Fruit fly (Drosophila melanogaster) whole organism, embryonic: ENCODE results near the gene CG7264.

Experiments used
- Bteb2 ChIP-seq: fragments of 200-800 bp; sonication (Bioruptor generic); optimal IDR thresholded peaks from 2 replicates; lab custom pipeline; 2016; ENCODE audit warnings: missing biosample characterization, missing genetic modification characterization
- CG1233 ChIP-seq: fragments of 200-800 bp; sonication (Bioruptor generic); optimal IDR thresholded peaks from 4 replicates; lab custom pipeline; 2018; ENCODE audit warnings: missing biosample characterization, mild to moderate bottlenecking, missing genetic modification characterization
- CG12391 ChIP-seq: fragments of 200-800 bp; sonication (Bioruptor generic); optimal IDR thresholded peaks from 3 replicates; lab custom pipeline; 2018; ENCODE audit warnings: missing biosample characterization, mild to moderate bottlenecking, missing genetic modification characterization, moderate library complexity
- CG15479 ChIP-seq: fragments of 200-800 bp; sonication (Bioruptor generic); optimal IDR thresholded peaks from 3 replicates; lab custom pipeline; 2019; ENCODE audit warnings: missing biosample characterization, mild to moderate bottlenecking, missing genetic modification characterization, moderate library complexity
- CG17328 ChIP-seq: fragments of 200-800 bp; sonication (Bioruptor generic); IDR thresholded peaks from 2 replicates; pipeline ENCODE4 v1.3.6; 2022; ENCODE audit warnings: missing biosample characterization, missing genetic modification characterization
- CG17612 ChIP-seq: fragments of 200-800 bp; sonication (Bioruptor generic); IDR thresholded peaks from 2 replicates; pipeline ENCODE4 v1.3.6; 2022; ENCODE audit warnings: missing biosample characterization, missing genetic modification characterization
- CG17829 ChIP-seq: fragments of 200-800 bp; optimal IDR thresholded peaks from 2 replicates; lab custom pipeline; 2019; ENCODE audit warnings: missing biosample characterization, mild to moderate bottlenecking, missing genetic modification characterization, moderate library complexity
- CG18011 ChIP-seq: fragments of 200-800 bp; sonication (Bioruptor generic); optimal IDR thresholded peaks from 2 replicates; lab custom pipeline; 2017; ENCODE audit warnings: missing biosample characterization, missing genetic modification characterization, mild to moderate bottlenecking, moderate library complexity, missing genotype
- CG18599 ChIP-seq: fragments of 200-800 bp; sonication (Bioruptor generic); optimal IDR thresholded peaks from 3 replicates; lab custom pipeline; 2017; ENCODE audit warnings: missing biosample characterization, missing genetic modification characterization, mild to moderate bottlenecking, moderate library complexity, missing genetic modification reagents
- CG2875 ChIP-seq: fragments of 200-800 bp; sonication (Bioruptor generic); optimal IDR thresholded peaks from 2 replicates; lab custom pipeline; 2017; ENCODE audit warnings: missing biosample characterization, mild to moderate bottlenecking, missing genetic modification characterization, missing genetic modification reagents
- CG3065 ChIP-seq: fragments of 200-800 bp; sonication (Bioruptor generic); optimal IDR thresholded peaks from 2 replicates; lab custom pipeline; 2016; ENCODE audit warnings: missing biosample characterization, missing genetic modification characterization
- CG34376 ChIP-seq: fragments of 200-800 bp; sonication (Bioruptor generic); optimal IDR thresholded peaks from 2 replicates; lab custom pipeline; 2018; ENCODE audit warnings: missing biosample characterization, mild to moderate bottlenecking, missing genetic modification characterization
- CG4707 ChIP-seq: fragments of 200-800 bp; sonication (Bioruptor generic); optimal IDR thresholded peaks from 2 replicates; lab custom pipeline; 2018; ENCODE audit warnings: missing biosample characterization, mild to moderate bottlenecking, missing genetic modification characterization, moderate library complexity
- CG4854 ChIP-seq: fragments of 200-800 bp; sonication (Bioruptor generic); optimal IDR thresholded peaks from 2 replicates; lab custom pipeline; 2016; ENCODE audit warnings: missing biosample characterization, missing genetic modification characterization, inconsistent platforms
- CG5180 ChIP-seq: fragments of 200-800 bp; sonication (Bioruptor generic); optimal IDR thresholded peaks from 3 replicates; lab custom pipeline; 2017; ENCODE audit warnings: missing biosample characterization, missing genetic modification characterization, mild to moderate bottlenecking, moderate library complexity, missing genetic modification reagents
- CG6272 ChIP-seq: fragments of 200-800 bp; sonication (Bioruptor generic); IDR thresholded peaks from 2 replicates; pipeline ENCODE4 v1.3.6; 2022; ENCODE audit warnings: missing biosample characterization, missing genetic modification characterization
- CG7745 ChIP-seq: fragments of 200-800 bp; sonication (Bioruptor generic); optimal IDR thresholded peaks from 2 replicates; lab custom pipeline; 2018; ENCODE audit warnings: missing biosample characterization, mild to moderate bottlenecking, missing genetic modification characterization, moderate library complexity
- CG9437 ChIP-seq: fragments of 200-800 bp; sonication (Bioruptor generic); optimal IDR thresholded peaks from 2 replicates; lab custom pipeline; 2018; ENCODE audit warnings: missing biosample characterization, mild to moderate bottlenecking, missing genetic modification characterization
- CG9876 ChIP-seq: fragments of 200-800 bp; sonication (Bioruptor generic); optimal IDR thresholded peaks from 2 replicates; lab custom pipeline; 2016; ENCODE audit warnings: missing biosample characterization, missing genetic modification characterization
- D19B ChIP-seq: fragments of 200-800 bp; sonication (Bioruptor generic); optimal IDR thresholded peaks from 2 replicates; lab custom pipeline; 2017; ENCODE audit warnings: missing biosample characterization, mild to moderate bottlenecking, missing genetic modification characterization
- Fer3 ChIP-seq: fragments of 200-800 bp; sonication (Bioruptor generic); optimal IDR thresholded peaks from 2 replicates; lab custom pipeline; 2018; ENCODE audit warnings: missing biosample characterization, mild to moderate bottlenecking, missing genetic modification characterization, moderate library complexity
- H2.0 ChIP-seq: fragments of 200-800 bp; sonication (Bioruptor generic); IDR thresholded peaks from 2 replicates; pipeline ENCODE4 v1.3.6; 2022; ENCODE audit warnings: missing biosample characterization, missing genetic modification characterization
- Med ChIP-seq: fragments of 200-800 bp; sonication (Bioruptor generic); peaks from one replicate; lab custom pipeline; 2016; ENCODE audit warnings: missing biosample characterization, missing genetic modification characterization, mild to moderate bottlenecking, inconsistent platforms, moderate library complexity
- Meics ChIP-seq: fragments of 200-800 bp; sonication (Bioruptor generic); optimal IDR thresholded peaks from 2 replicates; lab custom pipeline; 2017; ENCODE audit warnings: missing biosample characterization, mild to moderate bottlenecking, missing genetic modification characterization
- Oaz ChIP-seq: fragments of 200-800 bp; sonication (Bioruptor generic); IDR thresholded peaks from 2 replicates; pipeline ENCODE4 v1.3.6; 2022; ENCODE audit warnings: missing biosample characterization, missing genetic modification characterization
- Rfx ChIP-seq: fragments of 200-800 bp; sonication (Bioruptor generic); IDR thresholded peaks from 2 replicates; pipeline ENCODE4 v1.3.6; 2022; ENCODE audit warnings: missing biosample characterization, missing genetic modification characterization
- Side ChIP-seq: fragments of 200-800 bp; sonication (Bioruptor generic); optimal IDR thresholded peaks from 2 replicates; lab custom pipeline; 2016; ENCODE audit warnings: missing biosample characterization, missing genetic modification characterization
- Six4 ChIP-seq: fragments of 200-800 bp; sonication (Bioruptor generic); optimal IDR thresholded peaks from 2 replicates; lab custom pipeline; 2016; ENCODE audit warnings: missing biosample characterization, missing genetic modification characterization
- Tbp ChIP-seq: fragments of >200 bp; optimal IDR thresholded peaks from 2 replicates; lab custom pipeline; 2018; ENCODE audit warnings: missing biosample characterization, missing genetic modification characterization
- az2 ChIP-seq: fragments of 200-800 bp; sonication (Bioruptor generic); optimal IDR thresholded peaks from 3 replicates; lab custom pipeline; 2016; ENCODE audit warnings: missing biosample characterization, missing genetic modification characterization
- bbx ChIP-seq: fragments of 200-800 bp; sonication (Bioruptor generic); IDR thresholded peaks from 2 replicates; pipeline ENCODE4 v1.3.6; 2022; ENCODE audit warnings: missing biosample characterization, missing genetic modification characterization; ENCODE audit not compliant: partially characterized antibody
- btn ChIP-seq: fragments of 200-800 bp; sonication (Bioruptor generic); optimal IDR thresholded peaks from 2 replicates; lab custom pipeline; 2016; ENCODE audit warnings: missing biosample characterization, missing genetic modification characterization
- cato ChIP-seq: fragments of 200-800 bp; sonication (Bioruptor generic); optimal IDR thresholded peaks from 2 replicates; lab custom pipeline; 2016; ENCODE audit warnings: missing biosample characterization, missing genetic modification characterization, borderline replicate concordance
- dati ChIP-seq: fragments of 200-800 bp; sonication (Bioruptor generic); IDR thresholded peaks from 2 replicates; pipeline ENCODE4 v1.3.6; 2022; ENCODE audit warnings: missing biosample characterization, missing genetic modification characterization
- disco-r ChIP-seq: fragments of 200-800 bp; sonication (Bioruptor generic); optimal IDR thresholded peaks from 2 replicates; lab custom pipeline; 2016; ENCODE audit warnings: missing biosample characterization, missing genetic modification characterization
- eyg ChIP-seq: fragments of 200-800 bp; sonication (Bioruptor generic); optimal IDR thresholded peaks from 3 replicates; lab custom pipeline; 2016; ENCODE audit warnings: missing biosample characterization, missing genetic modification characterization
- fu2 ChIP-seq: fragments of 200-800 bp; sonication (Bioruptor generic); optimal IDR thresholded peaks from 2 replicates; lab custom pipeline; 2016; ENCODE audit warnings: missing biosample characterization, missing genetic modification characterization
- hbn ChIP-seq: fragments of 200-800 bp; sonication (Bioruptor generic); IDR thresholded peaks from 2 replicates; pipeline ENCODE4 v1.3.6; 2022; ENCODE audit warnings: missing biosample characterization, missing genetic modification characterization; ENCODE audit not compliant: partially characterized antibody
- klu ChIP-seq: fragments of 200-800 bp; sonication (Bioruptor generic); IDR thresholded peaks from 2 replicates; pipeline ENCODE4 v1.3.6; 2022; ENCODE audit warnings: missing biosample characterization, missing genetic modification characterization
- lbe ChIP-seq: fragments of 200-800 bp; sonication (Bioruptor generic); optimal IDR thresholded peaks from 2 replicates; lab custom pipeline; 2016; ENCODE audit warnings: missing biosample characterization, mild to moderate bottlenecking, missing genetic modification characterization
- lilli ChIP-seq: fragments of 200-800 bp; sonication (Bioruptor generic); optimal IDR thresholded peaks from 3 replicates; lab custom pipeline; 2016; ENCODE audit warnings: missing biosample characterization, missing genetic modification characterization
- maf-S ChIP-seq: fragments of 200-800 bp; sonication (Bioruptor generic); optimal IDR thresholded peaks from 2 replicates; lab custom pipeline; 2016; ENCODE audit warnings: missing biosample characterization, missing genetic modification characterization
- nerfin-2 ChIP-seq: fragments of 200-800 bp; sonication (Bioruptor generic); IDR thresholded peaks from 2 replicates; pipeline ENCODE4 v1.3.6; 2022; ENCODE audit warnings: missing biosample characterization, missing genetic modification characterization; ENCODE audit not compliant: partially characterized antibody
- pros ChIP-seq: fragments of 200-800 bp; sonication (Bioruptor generic); optimal IDR thresholded peaks from 3 replicates; lab custom pipeline; 2019; ENCODE audit warnings: missing biosample characterization, mild to moderate bottlenecking, missing genetic modification characterization, moderate library complexity
- pum ChIP-seq: fragments of 200-800 bp; sonication (Bioruptor generic); optimal IDR thresholded peaks from 2 replicates; lab custom pipeline; 2016; ENCODE audit warnings: missing biosample characterization, missing genetic modification characterization
- sima ChIP-seq: fragments of 200-800 bp; sonication (Bioruptor generic); optimal IDR thresholded peaks from 2 replicates; lab custom pipeline; 2016; ENCODE audit warnings: missing biosample characterization, missing genetic modification characterization
- slp2 ChIP-seq: fragments of 200-800 bp; sonication (Bioruptor generic); optimal IDR thresholded peaks from 2 replicates; lab custom pipeline; 2016; ENCODE audit warnings: missing biosample characterization, missing genetic modification characterization
- sug ChIP-seq: fragments of 200-800 bp; optimal IDR thresholded peaks from 2 replicates; lab custom pipeline; 2019; ENCODE audit warnings: missing biosample characterization, mild to moderate bottlenecking, missing genetic modification characterization, moderate library complexity
- tio ChIP-seq: fragments of 200-800 bp; sonication (Bioruptor generic); optimal IDR thresholded peaks from 2 replicates; lab custom pipeline; 2017; ENCODE audit warnings: missing biosample characterization, missing genetic modification characterization, inconsistent platforms
- twi ChIP-seq: fragments of 200-800 bp; optimal IDR thresholded peaks from 2 replicates; lab custom pipeline; 2019; ENCODE audit warnings: missing biosample characterization, mild to moderate bottlenecking, missing genetic modification characterization, moderate library complexity
- vfl ChIP-seq: fragments of 200-800 bp; sonication (Bioruptor generic); optimal IDR thresholded peaks from 2 replicates; lab custom pipeline; 2016; ENCODE audit warnings: missing biosample characterization, missing genetic modification characterization
- vnd ChIP-seq: fragments of 200-800 bp; sonication (Bioruptor generic); IDR thresholded peaks from 3 replicates; pipeline ENCODE4 v1.3.6; 2022; ENCODE audit warnings: missing biosample characterization, missing genetic modification characterization; ENCODE audit not compliant: partially characterized antibody

Gene CG7264

DNA sequence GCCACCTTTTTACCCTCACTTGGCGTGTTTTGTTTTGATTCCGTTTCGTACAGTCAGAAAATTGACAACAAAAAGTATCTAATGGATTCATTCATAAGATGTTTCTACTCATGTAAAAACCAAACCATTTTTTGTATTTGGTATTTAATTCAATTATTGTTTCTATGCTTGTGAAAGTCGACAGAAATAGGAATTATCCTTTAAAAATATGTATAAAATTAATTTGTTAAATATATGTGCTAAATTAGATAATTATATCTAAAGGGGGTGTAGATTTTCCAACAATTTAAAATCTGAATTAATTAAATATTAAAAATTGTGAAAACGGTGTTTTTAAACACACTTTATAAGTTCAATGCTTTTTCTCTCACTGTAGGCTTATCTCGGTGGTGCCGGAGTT lies 34.8 kb downstream of the CG7264 start (continued):
- TF ChIP-seq CG17612 (GFP tag; lab: Robert Waterston, UW) (no peak), Fer3 (tag; lab: Kevin White, UChicago) (no peak), D19B (GFP tag; lab: Kevin White, UChicago) (no peak), CG18599 (GFP tag; lab: Kevin White, UChicago) (peak; percentile 74), CG18011 (GFP tag; lab: Kevin White, UChicago) (no peak), CG3065 (no peak), Bteb2 (GFP tag; lab: Kevin White, UChicago) (no peak), Oaz (no peak), disco-r (GFP tag; lab: Kevin White, UChicago) (no peak), eyg (GFP tag; lab: Kevin White, UChicago) (no peak), maf-S (GFP tag; lab: Kevin White, UChicago) (no peak), Side (GFP tag; lab: Kevin White, UChicago) (no peak), CG17328 (GFP tag; lab: Robert Waterston, UW) (no peak), H2.0 (GFP tag; lab: Robert Waterston, UW) (no peak), CG34376 (GFP tag; lab: Kevin White, UChicago) (no peak), nerfin-2 (GFP tag; lab: Robert Waterston, UW) (no peak), fu2 (GFP tag; lab: Kevin White, UChicago) (no peak), CG12391 (tag; lab: Kevin White, UChicago) (peak; percentile 13), vfl (GFP tag; lab: Kevin White, UChicago) (no peak), Meics (GFP tag; lab: Kevin White, UChicago) (peak; percentile 60), slp2 (GFP tag; lab: Kevin White, UChicago) (no peak), CG4854 (GFP tag; lab: Kevin White, UChicago) (no peak), CG9437 (no peak), twi (no peak), Tbp (GFP tag; lab: Kevin White, UChicago) (no peak), Rfx (GFP tag; lab: Robert Waterston, UW) (no peak), CG15479 (GFP tag; lab: Kevin White, UChicago) (no peak), btn (GFP tag; lab: Kevin White, UChicago) (no peak), klu (GFP tag; lab: Robert Waterston, UW) (no peak), CG6272 (GFP tag; lab: Robert Waterston, UW) (no peak), az2 (no peak), sima (no peak), CG17829 (tag; lab: Kevin White, UChicago) (no peak), cato (GFP tag; lab: Kevin White, UChicago) (no peak), Med (no peak), CG5180 (GFP tag; lab: Kevin White, UChicago) (peak; percentile 15), CG7745 (tag; lab: Kevin White, UChicago) (no peak), pum (no peak), dati (GFP tag; lab: Robert Waterston, UW) (no peak), Six4 (no peak), hbn (GFP tag; lab: Robert Waterston, UW) (no peak), CG4707 (GFP tag; lab: Kevin White, UChicago) (no peak), CG1233 (no peak), CG9876 (GFP tag; lab: Kevin White, UChicago) (no peak), bbx (no peak), lbe (GFP tag; lab: Kevin White, UChicago) (no peak), tio (GFP tag; lab: Kevin White, UChicago) (no peak), lilli (GFP tag; lab: Kevin White, UChicago) (no peak), CG2875 (GFP tag; lab: Kevin White, UChicago) (no peak), vnd (GFP tag; lab: Robert Waterston, UW) (no peak), sug (tag; lab: Kevin White, UChicago) (no peak), pros (no peak)
